Fruit fly (Drosophila melanogaster): Measurements from ENCODE around the gene koko.

koko gene

dm6 chr3R:18402549-18403429 lies at the start of gene koko, which contains the start of gene Wdr37:
Gene koko, plus strand, starts transcription at chr3R:18403026.
Gene Wdr37, minus strand, starts transcription at chr3R:18402716.
- TF ChIP-seq CG32264 (GFP tag; optimal IDR thresholded peaks at IDR 0.05) (peak; percentile 78), GATAd (GFP tag; optimal IDR thresholded peaks at IDR 0.05) (peak; percentile 79), dl (GFP tag; optimal IDR thresholded peaks at IDR 0.05; ENCODE audit: insufficient read depth in 1 of 2, partially characterized antibody in 2 of 2) (no peak), brk (GFP tag; optimal IDR thresholded peaks at IDR 0.05) (peak; percentile 96), Dif (GFP tag; optimal IDR thresholded peaks at IDR 0.05; ENCODE audit: partially characterized antibody) (no peak), CrebA (GFP tag; optimal IDR thresholded peaks at IDR 0.05; ENCODE audit: borderline replicate concordance) (no peak), jim (GFP tag; optimal IDR thresholded peaks at IDR 0.05) (peak; percentile 21), Myc (optimal IDR thresholded peaks at IDR 0.05) (no peak), HLH106 (tag; optimal IDR thresholded peaks at IDR 0.05) (peak; percentile 98), rgr (GFP tag; optimal IDR thresholded peaks at IDR 0.05) (peak; percentile 95), tai (GFP tag; optimal IDR thresholded peaks at IDR 0.05) (no peak), br (GFP tag; optimal IDR thresholded peaks at IDR 0.05) (peak; percentile 75), dmrt93B (GFP tag; optimal IDR thresholded peaks at IDR 0.05) (peak; percentile 92), Dfd (GFP tag; optimal IDR thresholded peaks at IDR 0.05) (peak; percentile 88), Jra (GFP tag; optimal IDR thresholded peaks at IDR 0.05) (peak; percentile 94), Hnf4 (GFP tag; optimal IDR thresholded peaks at IDR 0.05) (peak; percentile 96), Hr78 (GFP tag; optimal IDR thresholded peaks at IDR 0.05) (no peak), Hr83 (GFP tag; optimal IDR thresholded peaks at IDR 0.05; ENCODE audit: poor library complexity, severe bottlenecking) (peak; percentile 93), foxo (GFP tag; optimal IDR thresholded peaks at IDR 0.05) (peak in 1 of 2 experiments; percentile 98), sv (GFP tag; optimal IDR thresholded peaks at IDR 0.05) (peak; percentile 92), ey (GFP tag; optimal IDR thresholded peaks at IDR 0.05) (peak; percentile 78), dsf (GFP tag; optimal IDR thresholded peaks at IDR 0.05; ENCODE audit: borderline replicate concordance) (peak; percentile 89), fru (GFP tag; optimal IDR thresholded peaks at IDR 0.05) (peak; percentile 91), pan (optimal IDR thresholded peaks at IDR 0.05) (no peak), h (GFP tag; optimal IDR thresholded peaks at IDR 0.05) (peak; percentile 92), Abd-B (GFP tag; optimal IDR thresholded peaks at IDR 0.05) (no peak), woc (GFP tag; optimal IDR thresholded peaks at IDR 0.05) (peak; percentile 79), Vsx2 (GFP tag; optimal IDR thresholded peaks at IDR 0.05; ENCODE audit: partially characterized antibody) (no peak), N (GFP tag; optimal IDR thresholded peaks at IDR 0.05) (no peak), CG9705 (GFP tag; optimal IDR thresholded peaks at IDR 0.05) (peak; percentile 88), sage (GFP tag; optimal IDR thresholded peaks at IDR 0.05) (peak; percentile 79), lola (GFP tag; optimal IDR thresholded peaks at IDR 0.05) (no peak), OdsH (GFP tag; optimal IDR thresholded peaks at IDR 0.05) (peak; percentile 97), Sp1 (GFP tag; optimal IDR thresholded peaks at IDR 0.05) (peak; percentile 98), usp (GFP tag; optimal IDR thresholded peaks at IDR 0.05) (no peak), Rel (GFP tag; optimal IDR thresholded peaks at IDR 0.05) (peak; percentile 54), Rel (tag; optimal IDR thresholded peaks at IDR 0.05) (peak; percentile 91), Mio (GFP tag; optimal IDR thresholded peaks at IDR 0.05) (no peak), psq (GFP tag; optimal IDR thresholded peaks at IDR 0.05) (peak; percentile 94)

dm6 chr3R:18355781-18356180 lies 47.0 kb upstream of the koko start:
- TF ChIP-seq foxo (GFP tag; optimal IDR thresholded peaks at IDR 0.05): no peak
- TF ChIP-seq Hnf4 (GFP tag; optimal IDR thresholded peaks at IDR 0.05): no peak
- TF ChIP-seq N (GFP tag; optimal IDR thresholded peaks at IDR 0.05): no peak
- no peak for TF ChIP-seq Hr83 (GFP tag; optimal IDR thresholded peaks at IDR 0.05; ENCODE audit: poor library complexity, severe bottlenecking)
- no peak for TF ChIP-seq Vsx2 (GFP tag; optimal IDR thresholded peaks at IDR 0.05; ENCODE audit: partially characterized antibody)
- no peak for TF ChIP-seq jim (GFP tag; optimal IDR thresholded peaks at IDR 0.05)
- no peak for TF ChIP-seq usp (GFP tag; optimal IDR thresholded peaks at IDR 0.05)
- TF ChIP-seq dmrt93B (GFP tag; optimal IDR thresholded peaks at IDR 0.05): no peak
- no peak for TF ChIP-seq Myc (optimal IDR thresholded peaks at IDR 0.05)
- no peak for TF ChIP-seq brk (GFP tag; optimal IDR thresholded peaks at IDR 0.05)
- TF ChIP-seq CrebA (GFP tag; optimal IDR thresholded peaks at IDR 0.05; ENCODE audit: borderline replicate concordance): no peak
- TF ChIP-seq Dif (GFP tag; optimal IDR thresholded peaks at IDR 0.05; ENCODE audit: partially characterized antibody): no peak
- no peak for TF ChIP-seq fru (GFP tag; optimal IDR thresholded peaks at IDR 0.05)
- TF ChIP-seq dl (GFP tag; optimal IDR thresholded peaks at IDR 0.05; ENCODE audit: insufficient read depth in 1 of 2, partially characterized antibody in 2 of 2): no peak
- no peak for TF ChIP-seq tai (GFP tag; optimal IDR thresholded peaks at IDR 0.05)
- no peak for TF ChIP-seq lola (GFP tag; optimal IDR thresholded peaks at IDR 0.05)
- TF ChIP-seq ey (GFP tag; optimal IDR thresholded peaks at IDR 0.05): no peak
- TF ChIP-seq GATAd (GFP tag; optimal IDR thresholded peaks at IDR 0.05): no peak
- TF ChIP-seq CG9705 (GFP tag; optimal IDR thresholded peaks at IDR 0.05): no peak
